Worm (Caenorhabditis elegans): ENCODE measurements around the gene T04C9.3.

T04C9.3 gene

ce11 chrIII:5953913-5954290 is 31.5 kb upstream of the T04C9.3 start:
- TF ChIP-seq hlh-6 (tag; optimal IDR thresholded peaks at IDR 0.05): peak; percentile 25
- no peak for TF ChIP-seq unc-3 (GFP tag; conservative IDR thresholded peaks at IDR 0.05)
- no peak for TF ChIP-seq unc-3 (tag; optimal IDR thresholded peaks at IDR 0.05)
- no peak for TF ChIP-seq Y22D7AL.16 (tag; optimal IDR thresholded peaks at IDR 0.05)
- TF ChIP-seq nhr-11 (tag; optimal IDR thresholded peaks at IDR 0.05): no peak
- TF ChIP-seq K09A11.1 (tag; optimal IDR thresholded peaks at IDR 0.05; ENCODE audit: insufficient read depth): no peak
- peak; percentile 13 for TF ChIP-seq tbx-2 (tag; optimal IDR thresholded peaks at IDR 0.05)
- TF ChIP-seq ceh-9 (tag; optimal IDR thresholded peaks at IDR 0.05): no peak
- TF ChIP-seq mec-3 (tag; optimal IDR thresholded peaks at IDR 0.05; ENCODE audit: borderline replicate concordance): no peak
- TF ChIP-seq nhr-232 (tag; optimal IDR thresholded peaks at IDR 0.05): no peak
- no peak for TF ChIP-seq nfya-1 (tag; optimal IDR thresholded peaks at IDR 0.05)
- TF ChIP-seq ama-1 (optimal IDR thresholded peaks at IDR 0.05): no peak

- TF ChIP-seq T23F11.4 (GFP tag; optimal IDR thresholded peaks at IDR 0.05) (no peak), ceh-14 (tag; optimal IDR thresholded peaks at IDR 0.05) (no peak), ceh-34 (tag; optimal IDR thresholded peaks at IDR 0.05) (peak; percentile 12), gmeb-2 (tag; optimal IDR thresholded peaks at IDR 0.05) (no peak), ceh-22 (tag; optimal IDR thresholded peaks at IDR 0.05) (no peak), pha-4 (tag; optimal IDR thresholded peaks at IDR 0.05) (no peak), pros-1 (tag; optimal IDR thresholded peaks at IDR 0.05) (no peak), zip-5 (tag; optimal IDR thresholded peaks at IDR 0.05) (no peak), ama-1 (optimal IDR thresholded peaks at IDR 0.05) (no peak), pha-2 (tag; optimal IDR thresholded peaks at IDR 0.05) (no peak), unc-55 (GFP tag; optimal IDR thresholded peaks at IDR 0.05) (no peak), ceh-31 (tag; optimal IDR thresholded peaks at IDR 0.05) (peak; percentile 40), lin-11 (tag; optimal IDR thresholded peaks at IDR 0.05) (no peak), sdc-2 (tag; optimal IDR thresholded peaks at IDR 0.05) (no peak), F13H6.1 (tag; optimal IDR thresholded peaks at IDR 0.05) (no peak), ceh-9 (tag; optimal IDR thresholded peaks at IDR 0.05) (no peak), sox-4 (tag; optimal IDR thresholded peaks at IDR 0.05) (no peak), che-1 (tag; optimal IDR thresholded peaks at IDR 0.05) (no peak), K02D7.2 (tag; optimal IDR thresholded peaks at IDR 0.05) (no peak), ceh-6 (GFP tag; optimal IDR thresholded peaks at IDR 0.05) (no peak), ceh-48 (tag; optimal IDR thresholded peaks at IDR 0.05) (peak; percentile 49), ttx-3 (tag; optimal IDR thresholded peaks at IDR 0.05) (no peak), hlh-13 (GFP tag; optimal IDR thresholded peaks at IDR 0.05) (no peak), hlh-15 (tag; optimal IDR thresholded peaks at IDR 0.05) (no peak), pqm-1 (tag; optimal IDR thresholded peaks at IDR 0.05) (no peak), hlh-6 (tag; optimal IDR thresholded peaks at IDR 0.05) (no peak), nfya-1 (tag; optimal IDR thresholded peaks at IDR 0.05) (peak; percentile 65), fkh-10 (GFP tag; optimal IDR thresholded peaks at IDR 0.05) (no peak), eyg-1 (tag; optimal IDR thresholded peaks at IDR 0.05) (no peak), ceh-30 (tag; optimal IDR thresholded peaks at IDR 0.05) (no peak), ets-4 (tag; optimal IDR thresholded peaks at IDR 0.05) (peak; percentile 59), ceh-18 (tag; optimal IDR thresholded peaks at IDR 0.05) (no peak), mec-3 (tag; optimal IDR thresholded peaks at IDR 0.05; ENCODE audit: borderline replicate concordance) (no peak), C38D4.7 (GFP tag; optimal IDR thresholded peaks at IDR 0.05) (no peak), dmd-4 (tag; optimal IDR thresholded peaks at IDR 0.05; ENCODE audit: borderline replicate concordance) (no peak), ceh-24 (tag; optimal IDR thresholded peaks at IDR 0.05) (no peak), lim-6 (tag; optimal IDR thresholded peaks at IDR 0.05) (no peak)
These were observed 27.1 kb upstream of the T04C9.3 start, which contains the start of the genes nono-1 and nop-1 for ce11 chrIII:5958172-5958886. nono-1 (minus strand) TSS chrIII:5958246. nop-1 (plus strand) TSS chrIII:5958722.

All from whole organism, late embryonic.